Fruit fly (Drosophila melanogaster): ENCODE results near the gene shps.

DNA sequence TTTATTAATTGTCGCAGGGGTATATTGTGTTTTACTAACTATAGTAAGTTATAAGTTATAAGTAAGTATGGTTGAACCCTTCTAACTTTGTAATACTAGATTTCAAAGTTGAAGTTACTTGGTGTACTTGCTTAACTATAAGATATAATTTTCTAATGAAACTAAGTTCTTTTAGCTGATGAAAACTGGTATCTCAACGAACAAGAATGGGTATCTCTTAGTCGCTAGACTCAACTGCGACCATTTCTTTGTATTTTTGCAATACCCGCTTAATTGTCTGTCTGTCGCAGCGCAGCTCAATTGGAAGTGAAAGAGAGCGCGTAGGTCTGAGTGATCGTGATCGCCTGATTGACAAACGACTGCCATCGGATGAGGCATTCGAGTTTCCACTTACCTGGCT, 7.1 kb upstream of the shps start:
- TF ChIP-seq CG3838 (GFP tag; optimal IDR thresholded peaks at IDR 0.05) (no peak), CG6791 (GFP tag; IDR thresholded peaks at IDR 0.05; ENCODE audit: partially characterized antibody) (no peak), Ptx1 (GFP tag; IDR thresholded peaks at IDR 0.05) (no peak), Drgx (GFP tag; IDR thresholded peaks at IDR 0.05) (no peak), HLH3B (GFP tag; IDR thresholded peaks at IDR 0.05) (no peak), Ets97D (GFP tag; optimal IDR thresholded peaks at IDR 0.05) (no peak)

All from whole organism, embryonic.